Worm (Caenorhabditis elegans) whole organism, L3 larva: ENCODE data around the gene srg-20.

ENCODE experiments used
- ZK546.5 ChIP-seq: sonication (generic microtip); optimal IDR thresholded peaks from 2 replicates; lab custom pipeline; 2017; ENCODE audit warnings: missing biosample characterization, missing genetic modification characterization
- ama-1 ChIP-seq: fragments of 150-350 bp; optimal IDR thresholded peaks from 2 replicates; lab custom pipeline; 2018
- fkh-2 ChIP-seq: fragments of 150-350 bp; optimal IDR thresholded peaks from 2 replicates; lab custom pipeline; 2014; ENCODE audit warnings: missing biosample characterization, missing genetic modification reagents, missing genetic modification characterization
- fos-1 ChIP-seq: fragments of 150-350 bp; optimal IDR thresholded peaks from 2 replicates; lab custom pipeline; 2014; ENCODE audit warnings: missing biosample characterization, missing genetic modification characterization
- nhr-12 ChIP-seq: fragments of 150-350 bp; optimal IDR thresholded peaks from 2 replicates; lab custom pipeline; 2014; ENCODE audit warnings: missing biosample characterization, missing genetic modification characterization
- nhr-43 ChIP-seq: sonication (generic microtip); optimal IDR thresholded peaks from 2 replicates; lab custom pipeline; 2016; ENCODE audit warnings: mild to moderate bottlenecking, missing genetic modification characterization, missing compliant biosample characterization; ENCODE audit not compliant: poor library complexity, severe bottlenecking
- pqm-1 ChIP-seq: fragments of 150-350 bp; optimal IDR thresholded peaks from 2 replicates; lab custom pipeline; 2017; ENCODE audit warnings: missing biosample characterization, missing genetic modification characterization, inconsistent platforms
- skn-1 ChIP-seq: fragments of 150-350 bp; optimal IDR thresholded peaks from 2 replicates; lab custom pipeline; 2014; ENCODE audit warnings: missing biosample characterization, missing genetic modification characterization
- unc-62 ChIP-seq: fragments of 150-350 bp; sonication (generic microtip); optimal IDR thresholded peaks from 4 replicates; lab custom pipeline; 2014; ENCODE audit warnings: missing biosample characterization, missing genetic modification reagents, missing genetic modification characterization

- no peak for TF ChIP-seq ZK546.5
- TF ChIP-seq skn-1 = no peak
- TF ChIP-seq ama-1 = no peak
- no peak for TF ChIP-seq nhr-43 (tag; lab: Kevin White, UChicago)
- TF ChIP-seq unc-62 (GFP tag; lab: Kevin White, UChicago) = no peak
- no peak for TF ChIP-seq fos-1
- no peak for TF ChIP-seq nhr-12 (tag; lab: Kevin White, UChicago)
- TF ChIP-seq pqm-1 (tag; lab: Kevin White, UChicago) = peak; percentile 19
- no peak for TF ChIP-seq fkh-2 (tag; lab: Kevin White, UChicago)
Measured at ce11 chrII:1607575-1607974, 28.9 kb upstream of the srg-20 start.
